Fruit fly (Drosophila melanogaster) whole organism, embryonic: ENCODE data around the gene CG10019.

ENCODE experiments used
- Antp ChIP-seq: fragments of 200-800 bp; sonication (Bioruptor generic); optimal IDR thresholded peaks from 3 replicates; lab custom pipeline; 2016; ENCODE audit warnings: missing biosample characterization, missing genetic modification characterization
- Blimp-1 ChIP-seq: fragments of 200-800 bp; sonication (Bioruptor generic); optimal IDR thresholded peaks from 3 replicates; lab custom pipeline; 2018; ENCODE audit warnings: missing biosample characterization, missing genetic modification characterization, mild to moderate bottlenecking, moderate library complexity, missing genetic modification reagents
- BtbVII ChIP-seq: fragments of 200-800 bp; sonication (Bioruptor generic); optimal IDR thresholded peaks from 3 replicates; lab custom pipeline; 2017; ENCODE audit warnings: missing biosample characterization, mild to moderate bottlenecking, missing genetic modification characterization
- Bteb2 ChIP-seq: fragments of 200-800 bp; sonication (Bioruptor generic); optimal IDR thresholded peaks from 2 replicates; lab custom pipeline; 2016; ENCODE audit warnings: missing biosample characterization, missing genetic modification characterization
- CG11247 ChIP-seq: fragments of 200-800 bp; sonication (Bioruptor generic); IDR thresholded peaks from 2 replicates; pipeline ENCODE4 v1.3.6; 2022; ENCODE audit warnings: missing biosample characterization, missing genetic modification characterization
- CG11504 ChIP-seq: fragments of 200-800 bp; sonication (Bioruptor generic); optimal IDR thresholded peaks from 3 replicates; lab custom pipeline; 2019; ENCODE audit warnings: missing biosample characterization, mild to moderate bottlenecking, missing genetic modification characterization, moderate library complexity
- CG13123 ChIP-seq: fragments of 200-800 bp; sonication (Bioruptor generic); optimal IDR thresholded peaks from 2 replicates; lab custom pipeline; 2016; ENCODE audit warnings: missing biosample characterization, missing genetic modification characterization
- CG13894 ChIP-seq: fragments of 200-800 bp; sonication (Bioruptor generic); optimal IDR thresholded peaks from 3 replicates; lab custom pipeline; 2018; ENCODE audit warnings: missing biosample characterization, mild to moderate bottlenecking, missing genetic modification characterization, moderate library complexity
- CG14050 ChIP-seq: fragments of 200-800 bp; sonication (Bioruptor generic); IDR thresholded peaks from 3 replicates; pipeline ENCODE4 v1.3.6; 2022; ENCODE audit warnings: missing biosample characterization, missing genetic modification characterization
- CG14667 ChIP-seq: fragments of 200-800 bp; sonication (Bioruptor generic); IDR thresholded peaks from 2 replicates; pipeline ENCODE4 v1.3.6; 2022; ENCODE audit warnings: missing biosample characterization, missing genetic modification characterization
- CG30020 ChIP-seq: fragments of 200-800 bp; optimal IDR thresholded peaks from 2 replicates; lab custom pipeline; 2019; ENCODE audit warnings: missing biosample characterization, mild to moderate bottlenecking, missing genetic modification characterization, moderate library complexity
- CG31365 ChIP-seq: fragments of 200-800 bp; sonication (Bioruptor generic); optimal IDR thresholded peaks from 2 replicates; lab custom pipeline; 2018; ENCODE audit warnings: missing biosample characterization, mild to moderate bottlenecking, missing genetic modification characterization
- CG3847 ChIP-seq: fragments of 200-800 bp; sonication (Bioruptor generic); IDR thresholded peaks from 2 replicates; pipeline ENCODE4 v1.3.6; 2022; ENCODE audit warnings: missing biosample characterization, missing genetic modification characterization
- CG42726 ChIP-seq: fragments of 200-800 bp; sonication (Bioruptor generic); IDR thresholded peaks from 2 replicates; pipeline ENCODE4 v1.3.6; 2022; ENCODE audit warnings: missing biosample characterization, missing genetic modification characterization; ENCODE audit not compliant: partially characterized antibody
- CG4617 ChIP-seq: fragments of 200-800 bp; sonication (Bioruptor generic); optimal IDR thresholded peaks from 3 replicates; lab custom pipeline; 2016; ENCODE audit warnings: missing biosample characterization, missing genetic modification characterization, borderline replicate concordance
- CG4854 ChIP-seq: fragments of 200-800 bp; sonication (Bioruptor generic); optimal IDR thresholded peaks from 2 replicates; lab custom pipeline; 2016; ENCODE audit warnings: missing biosample characterization, missing genetic modification characterization, inconsistent platforms
- CG5953 ChIP-seq: fragments of 200-800 bp; sonication (Bioruptor generic); IDR thresholded peaks from 2 replicates; pipeline ENCODE4 v1.3.6; 2022; ENCODE audit warnings: missing biosample characterization, missing genetic modification characterization
- CG6689 ChIP-seq: fragments of 200-800 bp; sonication (Bioruptor generic); IDR thresholded peaks from 2 replicates; pipeline ENCODE4 v1.3.6; 2022; ENCODE audit warnings: missing biosample characterization, missing genetic modification characterization
- CG8290 ChIP-seq, 3 experiments: fragments of 200-800 bp; sonication (Bioruptor generic); optimal IDR thresholded peaks; 2 replicates each; lab custom pipeline; 2016 to 2019; ENCODE audit warnings: missing biosample characterization in 3 of 3, missing genetic modification characterization in 3 of 3, mild to moderate bottlenecking in 2 of 3, moderate library complexity in 1 of 3
- CG8924 ChIP-seq: fragments of 200-800 bp; optimal IDR thresholded peaks from 3 replicates; lab custom pipeline; 2019; ENCODE audit warnings: missing biosample characterization, mild to moderate bottlenecking, missing genetic modification characterization, moderate library complexity
- CG9609 ChIP-seq: fragments of 200-800 bp; sonication (Bioruptor generic); optimal IDR thresholded peaks from 3 replicates; lab custom pipeline; 2016; ENCODE audit warnings: missing biosample characterization, missing genetic modification characterization
- Chrac-16 ChIP-seq: fragments of 200-800 bp; sonication (Bioruptor generic); optimal IDR thresholded peaks from 3 replicates; lab custom pipeline; 2016; ENCODE audit warnings: missing biosample characterization, missing genetic modification characterization
- CkIIα-i1 ChIP-seq: fragments of 200-800 bp; sonication (Bioruptor generic); IDR thresholded peaks from 2 replicates; pipeline ENCODE4 v1.3.6; 2022; ENCODE audit warnings: missing biosample characterization, missing genetic modification characterization
- Dfd ChIP-seq, 2 experiments: fragments of >200 bp; optimal IDR thresholded peaks; 2 replicates each; lab custom pipeline; 2017; ENCODE audit warnings: missing biosample characterization in 2 of 2, missing genetic modification characterization in 2 of 2
- Ets65A ChIP-seq: fragments of 200-800 bp; sonication (Bioruptor generic); peaks from one replicate; lab custom pipeline; 2016; ENCODE audit warnings: missing biosample characterization, missing genetic modification characterization
- Gsc ChIP-seq: fragments of 200-800 bp; sonication (Bioruptor generic); IDR thresholded peaks from 2 replicates; pipeline ENCODE4 v1.3.6; 2022; ENCODE audit warnings: missing biosample characterization, missing genetic modification characterization
- HmgZ ChIP-seq: fragments of 200-800 bp; sonication (Bioruptor generic); optimal IDR thresholded peaks from 2 replicates; lab custom pipeline; 2018; ENCODE audit warnings: missing biosample characterization, mild to moderate bottlenecking, missing genetic modification characterization
- NC2β ChIP-seq: fragments of 200-800 bp; sonication (Bioruptor generic); optimal IDR thresholded peaks from 2 replicates; lab custom pipeline; 2016; ENCODE audit warnings: missing biosample characterization, missing genetic modification characterization
- Nf-YA ChIP-seq: fragments of 200-800 bp; sonication (Bioruptor generic); IDR thresholded peaks from 2 replicates; pipeline ENCODE4 v1.3.6; 2022; ENCODE audit warnings: missing biosample characterization, missing genetic modification characterization
- Nf-YC ChIP-seq: fragments of 200-800 bp; optimal IDR thresholded peaks from 3 replicates; lab custom pipeline; 2019; ENCODE audit warnings: missing biosample characterization, mild to moderate bottlenecking, missing genetic modification characterization, moderate library complexity
- amos ChIP-seq: fragments of 200-800 bp; sonication (Bioruptor generic); IDR thresholded peaks from 2 replicates; pipeline ENCODE4 v1.3.6; 2022; ENCODE audit warnings: missing biosample characterization, missing genetic modification characterization; ENCODE audit not compliant: partially characterized antibody
- ara ChIP-seq: fragments of 200-800 bp; sonication (Bioruptor generic); IDR thresholded peaks from 2 replicates; pipeline ENCODE4 v1.3.6; 2022; ENCODE audit warnings: missing biosample characterization, missing genetic modification characterization
- cwo ChIP-seq: fragments of 200-800 bp; sonication (Bioruptor generic); optimal IDR thresholded peaks from 3 replicates; lab custom pipeline; 2017; ENCODE audit warnings: missing biosample characterization, missing genetic modification characterization, mild to moderate bottlenecking, moderate library complexity, missing genetic modification reagents
- da ChIP-seq: fragments of 200-800 bp; sonication (Bioruptor generic); optimal IDR thresholded peaks from 2 replicates; lab custom pipeline; 2016; ENCODE audit warnings: missing biosample characterization, missing genetic modification characterization
- dati ChIP-seq: fragments of 200-800 bp; sonication (Bioruptor generic); IDR thresholded peaks from 2 replicates; pipeline ENCODE4 v1.3.6; 2022; ENCODE audit warnings: missing biosample characterization, missing genetic modification characterization
- en ChIP-seq: fragments of 200-800 bp; sonication (Bioruptor generic); optimal IDR thresholded peaks from 2 replicates; lab custom pipeline; 2016; ENCODE audit warnings: missing biosample characterization, missing genetic modification characterization
- exex ChIP-seq: fragments of 200-800 bp; sonication (Bioruptor generic); optimal IDR thresholded peaks from 4 replicates; lab custom pipeline; 2018; ENCODE audit warnings: missing biosample characterization, mild to moderate bottlenecking, missing genetic modification characterization, moderate library complexity
- fd3F ChIP-seq: fragments of 200-800 bp; sonication (Bioruptor generic); optimal IDR thresholded peaks from 2 replicates; lab custom pipeline; 2018; ENCODE audit warnings: missing biosample characterization, mild to moderate bottlenecking, missing genetic modification characterization, moderate library complexity
- gfzf ChIP-seq: fragments of 200-800 bp; sonication (Bioruptor generic); optimal IDR thresholded peaks from 2 replicates; lab custom pipeline; 2016; ENCODE audit warnings: missing biosample characterization, mild to moderate bottlenecking, missing genetic modification characterization, moderate library complexity
- ham ChIP-seq: fragments of 200-800 bp; sonication (Bioruptor generic); IDR thresholded peaks from 2 replicates; pipeline ENCODE4 v1.3.6; 2022; ENCODE audit warnings: missing biosample characterization, missing genetic modification characterization
- hkb ChIP-seq, 2 experiments: fragments of 200-800 bp in 1 of 2; fragments of >200 bp in 1 of 2; sonication (Bioruptor generic) in 1 of 2; IDR thresholded peaks in 1 of 2; optimal IDR thresholded peaks in 1 of 2; 2 replicates each; pipeline versions ENCODE4 v1.3.6 to Lab custom; 2017 to 2022; ENCODE audit warnings: missing biosample characterization in 1 of 2, missing genetic modification characterization in 1 of 2
- jing ChIP-seq: fragments of 200-800 bp; sonication (Bioruptor generic); optimal IDR thresholded peaks from 2 replicates; lab custom pipeline; 2018; ENCODE audit warnings: missing biosample characterization, mild to moderate bottlenecking, missing genetic modification characterization
- ken ChIP-seq: fragments of 200-800 bp; sonication (Bioruptor generic); IDR thresholded peaks from 3 replicates; pipeline ENCODE4 v1.3.6; 2022; ENCODE audit warnings: missing biosample characterization, missing genetic modification characterization
- nerfin-2 ChIP-seq: fragments of 200-800 bp; sonication (Bioruptor generic); IDR thresholded peaks from 2 replicates; pipeline ENCODE4 v1.3.6; 2022; ENCODE audit warnings: missing biosample characterization, missing genetic modification characterization; ENCODE audit not compliant: partially characterized antibody
- pfk ChIP-seq: fragments of 200-800 bp; sonication (Bioruptor generic); optimal IDR thresholded peaks from 2 replicates; lab custom pipeline; 2018; ENCODE audit warnings: missing biosample characterization, mild to moderate bottlenecking, missing genetic modification characterization, moderate library complexity
- seq ChIP-seq: fragments of 200-800 bp; sonication (Bioruptor generic); IDR thresholded peaks from 2 replicates; pipeline ENCODE4 v1.3.6; 2022; ENCODE audit warnings: missing biosample characterization, missing genetic modification characterization
- slp2 ChIP-seq: fragments of 200-800 bp; sonication (Bioruptor generic); optimal IDR thresholded peaks from 2 replicates; lab custom pipeline; 2016; ENCODE audit warnings: missing biosample characterization, missing genetic modification characterization
- wdn ChIP-seq: fragments of 200-800 bp; sonication (Bioruptor generic); IDR thresholded peaks from 2 replicates; pipeline ENCODE4 v1.3.6; 2022; ENCODE audit warnings: missing biosample characterization, missing genetic modification characterization
- zfh2 ChIP-seq: fragments of 200-800 bp; sonication (Bioruptor generic); optimal IDR thresholded peaks from 2 replicates; lab custom pipeline; 2016; ENCODE audit warnings: missing biosample characterization, missing genetic modification characterization

The CG10019 gene

dm6 chr2L:3776614-3777196 lies 46.4 kb downstream of the CG10019 start (continued):
- TF ChIP-seq CG5953 (GFP tag; lab: Robert Waterston, UW) (no peak; the same call in 1 of the 2 replicates), CG13894 (tag; lab: Kevin White, UChicago) (peak; percentile 50), wdn (GFP tag; lab: Robert Waterston, UW) (peak; percentile 43; the same call in 1 of the 2 replicates), Ets65A (GFP tag; lab: Kevin White, UChicago) (peak; percentile 22), ken (GFP tag; lab: Robert Waterston, UW) (peak; percentile 43; the same call in 1 of the 3 replicates), CG13123 (GFP tag; lab: Kevin White, UChicago) (peak; percentile 70), Nf-YC (peak; percentile 75), seq (GFP tag; lab: Robert Waterston, UW) (peak; percentile 72; the same call in 1 of the 2 replicates), Gsc (no peak), CG11247 (GFP tag; lab: Robert Waterston, UW) (peak; percentile 54; the same call in 1 of the 2 replicates), exex (tag; lab: Kevin White, UChicago) (peak; percentile 27), Bteb2 (GFP tag; lab: Kevin White, UChicago) (no peak), CG31365 (no peak), slp2 (GFP tag; lab: Kevin White, UChicago) (no peak), pfk (GFP tag; lab: Kevin White, UChicago) (no peak), nerfin-2 (GFP tag; lab: Robert Waterston, UW) (no peak), cwo (GFP tag; lab: Kevin White, UChicago) (peak; percentile 67), fd3F (GFP tag; lab: Kevin White, UChicago) (peak; percentile 76), Nf-YA (peak; percentile 69), HmgZ (tag; lab: Kevin White, UChicago) (peak; percentile 45), CG9609 (GFP tag; lab: Kevin White, UChicago) (no peak), dati (GFP tag; lab: Robert Waterston, UW) (no peak), CG14667 (GFP tag; lab: Robert Waterston, UW) (peak; percentile 68), CG4854 (GFP tag; lab: Kevin White, UChicago) (peak; percentile 24), CkIIα-i1 (no peak), CG11504 (peak; percentile 93), NC2β (GFP tag; lab: Kevin White, UChicago) (peak; percentile 10), CG4617 (GFP tag; lab: Kevin White, UChicago) (peak; percentile 18), ham (no peak), Antp (GFP tag; lab: Kevin White, UChicago) (no peak), da (GFP tag; lab: Kevin White, UChicago) (no peak), CG30020 (tag; lab: Kevin White, UChicago) (peak; percentile 53), Chrac-16 (peak; percentile 82), jing (GFP tag; lab: Kevin White, UChicago) (no peak), BtbVII (peak; percentile 80), gfzf (GFP tag; lab: Kevin White, UChicago) (no peak), Dfd (GFP tag; optimal IDR thresholded peaks at IDR 0.05; lab: Kevin White, UChicago) (no peak), CG8290 (GFP tag; optimal IDR thresholded peaks at IDR 0.05; lab: Kevin White, UChicago) (peak; percentile 31), CG8290 (tag; optimal IDR thresholded peaks at IDR 0.05; lab: Kevin White, UChicago) (peak in 1 of 2 experiments; percentile 49), Blimp-1 (GFP tag; lab: Kevin White, UChicago) (peak; percentile 88), CG3847 (GFP tag; lab: Robert Waterston, UW) (peak; percentile 60), hkb (optimal IDR thresholded peaks at IDR 0.05; lab: Kevin White, UChicago) (no peak), hkb (GFP tag; IDR thresholded peaks at IDR 0.05; lab: Robert Waterston, UW) (peak; percentile 79), CG14050 (GFP tag; lab: Robert Waterston, UW) (peak; percentile 67), en (GFP tag; lab: Kevin White, UChicago) (no peak), amos (GFP tag; lab: Robert Waterston, UW) (no peak), CG42726 (no peak), CG6689 (GFP tag; lab: Robert Waterston, UW) (peak; percentile 89), ara (GFP tag; lab: Robert Waterston, UW) (peak; percentile 82), zfh2 (GFP tag; lab: Kevin White, UChicago) (no peak), CG8924 (tag; lab: Kevin White, UChicago) (peak; percentile 97)
